Worm (Caenorhabditis elegans) whole organism, L2 larva: Measurements from ENCODE around the gene fbxb-10.
"Not testable (repeated sequence)": the region's sequence is repeated elsewhere in the genome, so short reads cannot be mapped to it uniquely, and the experiment has no call there.

ENCODE experiments used
- dmd-4 ChIP-seq: sonication (generic microtip); optimal IDR thresholded peaks from 2 replicates; lab custom pipeline; 2017; ENCODE audit warnings: missing biosample characterization, missing genetic modification characterization
- egl-27 ChIP-seq: sonication (generic microtip); optimal IDR thresholded peaks from 3 replicates; lab custom pipeline; 2017; ENCODE audit warnings: missing biosample characterization, missing genetic modification reagents, missing genetic modification characterization
- skn-1 ChIP-seq: sonication (generic microtip); optimal IDR thresholded peaks from 2 replicates; lab custom pipeline; 2017; ENCODE audit warnings: missing biosample characterization, missing genetic modification characterization
- snpc-4 ChIP-seq: fragments of 150-350 bp; optimal IDR thresholded peaks from 2 replicates; lab custom pipeline; 2014; ENCODE audit warnings: missing biosample characterization, missing genetic modification characterization
- unc-39 ChIP-seq: fragments of 150-350 bp; optimal IDR thresholded peaks from 2 replicates; lab custom pipeline; 2014; ENCODE audit warnings: missing biosample characterization, missing genetic modification characterization

ce11 chrII:1767458-1767857 lies 50.7 kb downstream of the fbxb-10 start:
- TF ChIP-seq unc-39, snpc-4, egl-27, dmd-4, skn-1 (tag; lab: Kevin White, UChicago): not testable (repeated sequence)
